Worm (Caenorhabditis elegans) whole organism, L1 larva: Measurements from ENCODE around the gene srw-144.

ENCODE experiments used
- C04F5.9 ChIP-seq: sonication (generic microtip); optimal IDR thresholded peaks from 2 replicates; lab custom pipeline; 2016; ENCODE audit warnings: missing genetic modification characterization, missing compliant biosample characterization
- C16A3.4 ChIP-seq: fragments of 150-350 bp; optimal IDR thresholded peaks from 2 replicates; lab custom pipeline; 2014; ENCODE audit warnings: missing biosample characterization, missing genetic modification characterization
- C34B4.2 ChIP-seq: sonication (generic microtip); optimal IDR thresholded peaks from 2 replicates; lab custom pipeline; 2017; ENCODE audit warnings: mild to moderate bottlenecking, missing genetic modification characterization, missing compliant biosample characterization
- F16B12.6 ChIP-seq: fragments of 150-350 bp; optimal IDR thresholded peaks from 2 replicates; lab custom pipeline; 2014; ENCODE audit warnings: missing biosample characterization, missing genetic modification characterization
- alr-1 ChIP-seq: fragments of 200-800 bp; sonication (Bioruptor generic); optimal IDR thresholded peaks from 2 replicates; lab custom pipeline; 2018; ENCODE audit warnings: borderline replicate concordance, mild to moderate bottlenecking, missing genetic modification characterization, missing compliant biosample characterization
- aly-2 ChIP-seq: fragments of 150-350 bp; optimal IDR thresholded peaks from 2 replicates; lab custom pipeline; 2014; ENCODE audit warnings: missing biosample characterization, missing genetic modification characterization
- blmp-1 ChIP-seq: fragments of 150-350 bp; optimal IDR thresholded peaks from 2 replicates; lab custom pipeline; 2014; ENCODE audit warnings: missing biosample characterization, missing genetic modification characterization
- ceh-82 ChIP-seq, 3 experiments: fragments of 150-350 bp in 1 of 3; sonication (generic microtip) in 2 of 3; optimal IDR thresholded peaks; 2 replicates each; lab custom pipeline; 2014 to 2017; ENCODE audit warnings: missing biosample characterization in 3 of 3, missing genetic modification characterization in 3 of 3
- ceh-90 ChIP-seq: sonication (generic microtip); optimal IDR thresholded peaks from 2 replicates; lab custom pipeline; 2016; ENCODE audit warnings: missing genetic modification characterization, missing compliant biosample characterization
- ces-1 ChIP-seq: fragments of 150-350 bp; optimal IDR thresholded peaks from 2 replicates; lab custom pipeline; 2014; ENCODE audit warnings: missing biosample characterization, missing genetic modification reagents, missing genetic modification characterization
- egl-13 ChIP-seq: sonication (generic microtip); optimal IDR thresholded peaks from 2 replicates; lab custom pipeline; 2016; ENCODE audit warnings: missing genotype, missing genetic modification reagents, missing genetic modification characterization, missing compliant biosample characterization
- egl-27 ChIP-seq, 2 experiments: fragments of 150-350 bp in 1 of 2; sonication (generic microtip); optimal IDR thresholded peaks; 3 replicates each; lab custom pipeline; 2017 to 2018; ENCODE audit warnings: missing biosample characterization in 2 of 2, missing genetic modification characterization in 2 of 2, missing genetic modification reagents in 2 of 2
- elt-2 ChIP-seq: sonication (generic microtip); optimal IDR thresholded peaks from 2 replicates; lab custom pipeline; 2016; ENCODE audit warnings: missing genetic modification characterization, mild to moderate bottlenecking, inconsistent platforms, missing compliant biosample characterization, missing genetic modification reagents
- ets-5 ChIP-seq: fragments of 200-800 bp; sonication (Bioruptor generic); IDR thresholded peaks from 2 replicates; pipeline ENCODE4 v1.3.6; 2022; ENCODE audit warnings: missing genetic modification characterization, missing compliant biosample characterization
- fkh-10 ChIP-seq: sonication (generic microtip); optimal IDR thresholded peaks from 2 replicates; lab custom pipeline; 2017; ENCODE audit warnings: missing biosample characterization, missing genetic modification reagents, missing genetic modification characterization
- fkh-4 ChIP-seq: sonication (generic microtip); optimal IDR thresholded peaks from 2 replicates; lab custom pipeline; 2016; ENCODE audit warnings: missing compliant biosample characterization, missing genetic modification characterization, borderline replicate concordance
- fkh-8 ChIP-seq: sonication (generic microtip); optimal IDR thresholded peaks from 2 replicates; lab custom pipeline; 2016; ENCODE audit warnings: mild to moderate bottlenecking, missing genetic modification characterization, missing compliant biosample characterization
- fos-1 ChIP-seq: fragments of 150-350 bp; optimal IDR thresholded peaks from 2 replicates; lab custom pipeline; 2014; ENCODE audit warnings: missing biosample characterization, missing genetic modification characterization
- grh-1 ChIP-seq: fragments of 200-800 bp; sonication (Bioruptor generic); IDR thresholded peaks from 2 replicates; pipeline ENCODE4 v1.3.6; 2022; ENCODE audit warnings: missing genetic modification reagents, missing genetic modification characterization, missing compliant biosample characterization
- hlh-17 ChIP-seq: fragments of 200-800 bp; sonication (Bioruptor generic); optimal IDR thresholded peaks from 2 replicates; lab custom pipeline; 2018; ENCODE audit warnings: missing genetic modification characterization, mild to moderate bottlenecking, missing compliant biosample characterization, moderate library complexity, borderline replicate concordance
- isw-1 ChIP-seq: fragments of 200-800 bp; sonication (Bioruptor generic); IDR thresholded peaks from 2 replicates; pipeline ENCODE4 v1.3.6; 2022; ENCODE audit warnings: missing genetic modification characterization, missing compliant biosample characterization
- lin-39 ChIP-seq: fragments of 150-350 bp; optimal IDR thresholded peaks from 2 replicates; lab custom pipeline; 2014; ENCODE audit warnings: missing biosample characterization, missing genetic modification reagents, missing genetic modification characterization
- lsy-2 ChIP-seq, 2 experiments: fragments of 150-350 bp; optimal IDR thresholded peaks; 2 replicates each; lab custom pipeline; 2014; ENCODE audit warnings: missing biosample characterization in 2 of 2, missing genetic modification characterization in 2 of 2
- mdl-1 ChIP-seq, 2 experiments: fragments of 150-350 bp; optimal IDR thresholded peaks; 2 replicates each; lab custom pipeline; 2014 to 2017; ENCODE audit warnings: missing biosample characterization in 2 of 2, missing genetic modification characterization in 2 of 2, inconsistent platforms in 1 of 2
- mep-1 ChIP-seq: fragments of 150-350 bp; optimal IDR thresholded peaks from 2 replicates; lab custom pipeline; 2014; ENCODE audit warnings: missing biosample characterization, missing genetic modification characterization
- nhr-11 ChIP-seq: fragments of 150-350 bp; optimal IDR thresholded peaks from 2 replicates; lab custom pipeline; 2014; ENCODE audit warnings: missing biosample characterization, missing genetic modification characterization
- nhr-28 ChIP-seq: fragments of 150-350 bp; optimal IDR thresholded peaks from 2 replicates; lab custom pipeline; 2014; ENCODE audit warnings: missing biosample characterization, missing genetic modification characterization
- nhr-47 ChIP-seq: sonication (generic microtip); optimal IDR thresholded peaks from 2 replicates; lab custom pipeline; 2016; ENCODE audit warnings: mild to moderate bottlenecking, missing genetic modification characterization, moderate library complexity, missing compliant biosample characterization
- nhr-90 ChIP-seq: sonication (generic microtip); optimal IDR thresholded peaks from 2 replicates; lab custom pipeline; 2016; ENCODE audit warnings: mild to moderate bottlenecking, missing genetic modification characterization, missing compliant biosample characterization; ENCODE audit not compliant: poor library complexity
- pag-3 ChIP-seq: sonication (generic microtip); optimal IDR thresholded peaks from 2 replicates; lab custom pipeline; 2017; ENCODE audit warnings: missing genetic modification characterization, mild to moderate bottlenecking, missing compliant biosample characterization, antibody characterized with exemption, borderline replicate concordance; ENCODE audit not compliant: insufficient read depth
- snpc-4 ChIP-seq: fragments of 150-350 bp; optimal IDR thresholded peaks from 2 replicates; lab custom pipeline; 2014; ENCODE audit warnings: missing biosample characterization, missing genetic modification characterization
- sox-4 ChIP-seq: sonication (generic microtip); optimal IDR thresholded peaks from 2 replicates; lab custom pipeline; 2016; ENCODE audit warnings: missing genetic modification characterization, missing compliant biosample characterization
- swsn-7 ChIP-seq: sonication (generic microtip); optimal IDR thresholded peaks from 2 replicates; lab custom pipeline; 2016; ENCODE audit warnings: missing genetic modification characterization, missing compliant biosample characterization
- tbx-2 ChIP-seq: sonication (generic microtip); optimal IDR thresholded peaks from 2 replicates; lab custom pipeline; 2016; ENCODE audit warnings: missing genetic modification characterization, missing compliant biosample characterization
- tlp-1 ChIP-seq: fragments of 150-350 bp; optimal IDR thresholded peaks from 2 replicates; lab custom pipeline; 2014; ENCODE audit warnings: missing biosample characterization, missing genetic modification characterization
- unc-86 ChIP-seq: sonication (generic microtip); optimal IDR thresholded peaks from 2 replicates; lab custom pipeline; 2016; ENCODE audit warnings: missing genetic modification characterization, missing compliant biosample characterization
- unc-98 ChIP-seq: fragments of 200-800 bp; sonication (Bioruptor generic); IDR thresholded peaks from 2 replicates; pipeline ENCODE4 v1.3.6; 2022; ENCODE audit warnings: missing genetic modification characterization, missing compliant biosample characterization
- vab-15 ChIP-seq: sonication (generic microtip); optimal IDR thresholded peaks from 2 replicates; lab custom pipeline; 2017; ENCODE audit warnings: missing genotype, mild to moderate bottlenecking, missing genetic modification characterization, missing compliant biosample characterization
- ztf-11 ChIP-seq, 2 experiments: sonication (generic microtip); optimal IDR thresholded peaks; 2 replicates each; lab custom pipeline; 2016 to 2017; ENCODE audit warnings: missing genetic modification characterization in 2 of 2, missing biosample characterization in 1 of 2, missing compliant biosample characterization in 1 of 2

The srw-144 gene

ce11 chrV:2971307-2971999 lies 10.7 kb upstream of the srw-144 start, which contains the start of gene srw-129:
Gene srw-129 (plus strand): TSS chrV:2971949.
- TF ChIP-seq egl-27 (tag; optimal IDR thresholded peaks at IDR 0.05; lab: Kevin White, UChicago) (no peak), lsy-2 (tag; optimal IDR thresholded peaks at IDR 0.05; lab: Kevin White, UChicago) (no peak), grh-1 (GFP tag; lab: Robert Waterston, UW) (no peak), ces-1 (GFP tag; lab: Kevin White, UChicago) (no peak), unc-98 (no peak), ztf-11 (tag; optimal IDR thresholded peaks at IDR 0.05; lab: Kevin White, UChicago) (no peak), sox-4 (tag; lab: Kevin White, UChicago) (no peak), fkh-10 (GFP tag; lab: Kevin White, UChicago) (no peak), nhr-90 (tag; lab: Kevin White, UChicago) (no peak), vab-15 (no peak), pag-3 (no peak), snpc-4 (tag; lab: Kevin White, UChicago) (no peak), fos-1 (tag; lab: Kevin White, UChicago) (no peak), blmp-1 (tag; lab: Kevin White, UChicago) (no peak), ets-5 (no peak)

- TF ChIP-seq mep-1 (no peak), swsn-7 (tag; lab: Kevin White, UChicago) (no peak), unc-98 (no peak), mdl-1 (tag; optimal IDR thresholded peaks at IDR 0.05; lab: Kevin White, UChicago) (no peak), elt-2 (tag; lab: Kevin White, UChicago) (no peak), nhr-47 (no peak), C16A3.4 (tag; lab: Kevin White, UChicago) (no peak), C04F5.9 (tag; lab: Kevin White, UChicago) (no peak), nhr-28 (tag; lab: Kevin White, UChicago) (no peak), egl-27 (tag; optimal IDR thresholded peaks at IDR 0.05; lab: Kevin White, UChicago) (no peak), pag-3 (no peak), ceh-82 (tag; optimal IDR thresholded peaks at IDR 0.05; lab: Kevin White, UChicago) (no peak), egl-13 (tag; lab: Kevin White, UChicago) (no peak), alr-1 (tag; lab: Kevin White, UChicago) (no peak), isw-1 (GFP tag; lab: Robert Waterston, UW) (no peak), ceh-90 (tag; lab: Kevin White, UChicago) (no peak), fkh-4 (no peak), fkh-8 (tag; lab: Kevin White, UChicago) (no peak), C34B4.2 (tag; lab: Kevin White, UChicago) (no peak)
Observed at ce11 chrV:2964786-2965185, 4.0 kb upstream of the srw-144 start, which contains the start of gene srh-88. Gene srh-88 (minus strand): TSS chrV:2964886.

ce11 chrV:2962960-2963359 lies 2.2 kb upstream of the srw-144 start, which contains the start of gene srw-138:
Gene srw-138 (minus strand): TSS chrV:2963060.
- TF ChIP-seq tlp-1 = no peak
- no peak for TF ChIP-seq unc-86
- TF ChIP-seq F16B12.6 = no peak
- TF ChIP-seq fkh-4 = no peak
- TF ChIP-seq lin-39 (tag; lab: Kevin White, UChicago) = no peak
- TF ChIP-seq unc-98 = no peak
- TF ChIP-seq hlh-17 (GFP tag; lab: Kevin White, UChicago) = no peak
- no peak for TF ChIP-seq mdl-1 (tag; optimal IDR thresholded peaks at IDR 0.05; lab: Kevin White, UChicago)
- no peak for TF ChIP-seq tbx-2 (tag; lab: Kevin White, UChicago)
- no peak for TF ChIP-seq nhr-11 (tag; lab: Kevin White, UChicago)
- TF ChIP-seq aly-2 = no peak
- no peak for TF ChIP-seq ceh-90 (tag; lab: Kevin White, UChicago)
- TF ChIP-seq ces-1 (GFP tag; lab: Kevin White, UChicago) = no peak
- TF ChIP-seq grh-1 (GFP tag; lab: Robert Waterston, UW) = no peak
